Worm (Caenorhabditis elegans) whole organism, L2 larva: Measurements from ENCODE around the gene F53C3.8.

ENCODE experiments used
- ceh-82 ChIP-seq: fragments of 150-350 bp; optimal IDR thresholded peaks from 2 replicates; lab custom pipeline; 2014; ENCODE audit warnings: missing biosample characterization, missing genetic modification characterization
- dmd-4 ChIP-seq: sonication (generic microtip); optimal IDR thresholded peaks from 2 replicates; lab custom pipeline; 2017; ENCODE audit warnings: missing biosample characterization, missing genetic modification characterization
- lin-13 ChIP-seq: fragments of 150-350 bp; optimal IDR thresholded peaks from 2 replicates; lab custom pipeline; 2014; ENCODE audit warnings: missing biosample characterization, missing genetic modification reagents, missing genetic modification characterization
- nhr-11 ChIP-seq: fragments of 150-350 bp; optimal IDR thresholded peaks from 2 replicates; lab custom pipeline; 2014; ENCODE audit warnings: missing biosample characterization, missing genetic modification characterization
- ztf-4 ChIP-seq: fragments of 150-350 bp; optimal IDR thresholded peaks from 2 replicates; lab custom pipeline; 2014; ENCODE audit warnings: missing biosample characterization, missing genetic modification characterization

- TF ChIP-seq dmd-4 (tag; lab: Kevin White, UChicago) (no peak), lin-13 (GFP tag; lab: Kevin White, UChicago) (no peak), ztf-4 (tag; lab: Kevin White, UChicago) (no peak), ceh-82 (tag; lab: Kevin White, UChicago) (no peak), nhr-11 (no peak)
Measured at ce11 chrII:3933640-3934039, 42.4 kb downstream of the F53C3.8 start, which contains the start of gene Y14H12B.2.
